Fruit fly (Drosophila melanogaster): Measurements from ENCODE around the gene CheA87a.

- no peak for TF ChIP-seq chn (GFP tag; optimal IDR thresholded peaks at IDR 0.05)
- TF ChIP-seq Gug (GFP tag; IDR thresholded peaks at IDR 0.05) = no peak
- TF ChIP-seq fd102C (GFP tag; optimal IDR thresholded peaks at IDR 0.05) = no peak
- TF ChIP-seq Nf-YA (GFP tag; IDR thresholded peaks at IDR 0.05) = no peak
- TF ChIP-seq hkb (optimal IDR thresholded peaks at IDR 0.05) = no peak
- no peak for TF ChIP-seq hkb (GFP tag; IDR thresholded peaks at IDR 0.05)
- no peak for TF ChIP-seq CG9797 (GFP tag; optimal IDR thresholded peaks at IDR 0.05)
- no peak for TF ChIP-seq CG16813 (GFP tag; IDR thresholded peaks at IDR 0.05; ENCODE audit: partially characterized antibody)
- TF ChIP-seq dm (GFP tag; optimal IDR thresholded peaks at IDR 0.05) = no peak
These were observed 15.7 kb downstream of the CheA87a start for dm6 chr3R:13385105-13385504.

Measured in whole organism, embryonic.